Fruit fly (Drosophila melanogaster): ENCODE data around the gene CG33493.

DNA sequence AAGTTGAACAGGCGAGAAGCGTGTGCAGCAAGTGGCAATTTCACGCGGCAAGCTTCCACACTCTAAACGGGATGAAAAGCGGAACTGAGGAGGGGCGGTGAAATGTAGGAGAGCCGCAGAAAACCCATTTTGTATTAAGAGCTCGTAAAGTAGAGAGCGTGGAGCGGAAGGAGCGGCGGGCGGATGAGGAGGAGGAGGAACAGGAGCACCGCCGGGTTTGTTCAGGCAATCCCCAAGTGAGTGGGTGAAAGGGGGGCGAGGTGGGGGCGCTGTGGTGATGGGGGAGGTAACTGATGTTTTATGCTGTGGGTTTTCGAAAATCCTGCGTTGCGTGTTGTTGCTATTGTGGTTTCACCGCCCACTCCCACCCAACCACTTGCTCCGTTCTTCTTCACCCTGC, 34.2 kb upstream of the CG33493 start:
- TF ChIP-seq psq (optimal IDR thresholded peaks at IDR 0.05) (no peak), Myc (optimal IDR thresholded peaks at IDR 0.05) (no peak), h (optimal IDR thresholded peaks at IDR 0.05) (no peak), Sin3A (optimal IDR thresholded peaks at IDR 0.05) (no peak)

Data from Kc167 (cell line).